Worm (Caenorhabditis elegans) whole organism, late embryonic: ENCODE measurements around the gene figl-1.

ENCODE experiments used
- F13H6.1 ChIP-seq: sonication (generic microtip); optimal IDR thresholded peaks from 2 replicates; lab custom pipeline; 2016; ENCODE audit warnings: missing genetic modification characterization, missing compliant biosample characterization
- ceh-18 ChIP-seq: sonication (generic microtip); optimal IDR thresholded peaks from 2 replicates; lab custom pipeline; 2016; ENCODE audit warnings: missing genetic modification characterization, missing compliant biosample characterization
- ceh-2 ChIP-seq: sonication (generic microtip); optimal IDR thresholded peaks from 2 replicates; lab custom pipeline; 2016; ENCODE audit warnings: missing genotype, missing genetic modification characterization, missing compliant biosample characterization
- elt-2 ChIP-seq: sonication (generic microtip); optimal IDR thresholded peaks from 2 replicates; lab custom pipeline; 2016; ENCODE audit warnings: missing genetic modification reagents, missing genetic modification characterization, missing compliant biosample characterization
- fkh-6 ChIP-seq: sonication (generic microtip); optimal IDR thresholded peaks from 2 replicates; lab custom pipeline; 2016; ENCODE audit warnings: missing genetic modification characterization, missing compliant biosample characterization
- gmeb-2 ChIP-seq: sonication (generic microtip); optimal IDR thresholded peaks from 2 replicates; lab custom pipeline; 2016; ENCODE audit warnings: missing genetic modification characterization, inconsistent platforms, missing compliant biosample characterization
- hlh-15 ChIP-seq: sonication (generic microtip); optimal IDR thresholded peaks from 2 replicates; lab custom pipeline; 2016; ENCODE audit warnings: missing genetic modification characterization, missing compliant biosample characterization
- madf-2 ChIP-seq: sonication (generic microtip); optimal IDR thresholded peaks from 2 replicates; lab custom pipeline; 2017; ENCODE audit warnings: missing genetic modification characterization, missing compliant biosample characterization
- pros-1 ChIP-seq: fragments of 150-350 bp; optimal IDR thresholded peaks from 2 replicates; lab custom pipeline; 2014; ENCODE audit warnings: missing biosample characterization, missing genetic modification reagents, missing genetic modification characterization
- rnt-1 ChIP-seq: sonication (generic microtip); optimal IDR thresholded peaks from 2 replicates; lab custom pipeline; 2016; ENCODE audit warnings: missing genetic modification characterization, missing compliant biosample characterization
- ttx-3 ChIP-seq: sonication (generic microtip); optimal IDR thresholded peaks from 2 replicates; lab custom pipeline; 2016; ENCODE audit warnings: missing genetic modification reagents, missing genetic modification characterization, missing compliant biosample characterization
- ztf-16 ChIP-seq: sonication (generic microtip); optimal IDR thresholded peaks from 2 replicates; lab custom pipeline; 2017; ENCODE audit warnings: missing genetic modification characterization, missing compliant biosample characterization

ce11 chrV:4386173-4386572 lies 40.4 kb upstream of the figl-1 start, which contains the start of gene F13A2.10:
- TF ChIP-seq ceh-2 (no peak), elt-2 (tag; lab: Kevin White, UChicago) (no peak), F13H6.1 (tag; lab: Kevin White, UChicago) (no peak), ttx-3 (no peak), hlh-15 (tag; lab: Kevin White, UChicago) (no peak), rnt-1 (tag; lab: Kevin White, UChicago) (no peak), fkh-6 (no peak), gmeb-2 (tag; lab: Kevin White, UChicago) (no peak), pros-1 (tag; lab: Kevin White, UChicago) (no peak), ceh-18 (tag; lab: Kevin White, UChicago) (no peak), madf-2 (tag; lab: Kevin White, UChicago) (no peak), ztf-16 (no peak)
